Fruit fly (Drosophila melanogaster) whole organism, embryonic: ENCODE data around the gene mia.

ENCODE experiments used
- Adf1 ChIP-seq: fragments of 200-800 bp; sonication (Bioruptor generic); IDR thresholded peaks from 2 replicates; pipeline ENCODE4 v1.3.6; 2022; ENCODE audit warnings: missing biosample characterization, missing genetic modification characterization
- Asciz ChIP-seq: fragments of 200-800 bp; sonication (Bioruptor generic); optimal IDR thresholded peaks from 2 replicates; lab custom pipeline; 2017; ENCODE audit warnings: missing biosample characterization, mild to moderate bottlenecking, missing genetic modification characterization, missing genetic modification reagents
- CG12769 ChIP-seq: fragments of 200-800 bp; sonication (Bioruptor generic); optimal IDR thresholded peaks from 2 replicates; lab custom pipeline; 2019; ENCODE audit warnings: missing biosample characterization, mild to moderate bottlenecking, missing genetic modification characterization, moderate library complexity
- CG13775 ChIP-seq: fragments of 200-800 bp; sonication (Bioruptor generic); optimal IDR thresholded peaks from 3 replicates; lab custom pipeline; 2017; ENCODE audit warnings: missing biosample characterization, mild to moderate bottlenecking, missing genetic modification characterization
- CG14667 ChIP-seq: fragments of 200-800 bp; sonication (Bioruptor generic); IDR thresholded peaks from 2 replicates; pipeline ENCODE4 v1.3.6; 2022; ENCODE audit warnings: missing biosample characterization, missing genetic modification characterization
- CG14860 ChIP-seq: fragments of 200-800 bp; sonication (Bioruptor generic); IDR thresholded peaks from 3 replicates; pipeline ENCODE4 v1.3.6; 2022; ENCODE audit warnings: missing biosample characterization, missing genetic modification characterization; ENCODE audit not compliant: partially characterized antibody
- CG15011 ChIP-seq: fragments of 200-800 bp; sonication (Bioruptor generic); optimal IDR thresholded peaks from 3 replicates; lab custom pipeline; 2018; ENCODE audit warnings: missing biosample characterization, mild to moderate bottlenecking, missing genetic modification characterization
- CG15073 ChIP-seq: fragments of 200-800 bp; sonication (Bioruptor generic); optimal IDR thresholded peaks from 2 replicates; lab custom pipeline; 2016; ENCODE audit warnings: missing biosample characterization, missing genetic modification characterization
- CG15514 ChIP-seq: fragments of 200-800 bp; sonication (Bioruptor generic); optimal IDR thresholded peaks from 3 replicates; lab custom pipeline; 2017; ENCODE audit warnings: missing biosample characterization, missing genetic modification characterization, mild to moderate bottlenecking, moderate library complexity, missing genetic modification reagents
- CG17361 ChIP-seq: fragments of 200-800 bp; sonication (Bioruptor generic); IDR thresholded peaks from 3 replicates; pipeline ENCODE4 v1.3.6; 2022; ENCODE audit warnings: missing biosample characterization, missing genetic modification characterization
- CG2875 ChIP-seq: fragments of 200-800 bp; sonication (Bioruptor generic); optimal IDR thresholded peaks from 2 replicates; lab custom pipeline; 2017; ENCODE audit warnings: missing biosample characterization, mild to moderate bottlenecking, missing genetic modification characterization, missing genetic modification reagents
- CG34422 ChIP-seq: fragments of 200-800 bp; sonication (Bioruptor generic); IDR thresholded peaks from 3 replicates; pipeline ENCODE4 v1.3.6; 2022; ENCODE audit warnings: missing biosample characterization, missing genetic modification characterization
- CG4730 ChIP-seq: fragments of 200-800 bp; sonication (Bioruptor generic); IDR thresholded peaks from 2 replicates; pipeline ENCODE4 v1.3.6; 2022; ENCODE audit warnings: missing biosample characterization, missing genetic modification characterization
- CG7786 ChIP-seq: fragments of 200-800 bp; sonication (Bioruptor generic); optimal IDR thresholded peaks from 2 replicates; lab custom pipeline; 2016; ENCODE audit warnings: missing biosample characterization, missing genetic modification characterization
- CG8290 ChIP-seq, 3 experiments: fragments of 200-800 bp; sonication (Bioruptor generic); optimal IDR thresholded peaks; 2 replicates each; lab custom pipeline; 2016 to 2019; ENCODE audit warnings: missing biosample characterization in 3 of 3, missing genetic modification characterization in 3 of 3, mild to moderate bottlenecking in 2 of 3, moderate library complexity in 1 of 3
- CG8924 ChIP-seq: fragments of 200-800 bp; optimal IDR thresholded peaks from 3 replicates; lab custom pipeline; 2019; ENCODE audit warnings: missing biosample characterization, mild to moderate bottlenecking, missing genetic modification characterization, moderate library complexity
- Chrac-16 ChIP-seq: fragments of 200-800 bp; sonication (Bioruptor generic); optimal IDR thresholded peaks from 3 replicates; lab custom pipeline; 2016; ENCODE audit warnings: missing biosample characterization, missing genetic modification characterization
- D19B ChIP-seq: fragments of 200-800 bp; sonication (Bioruptor generic); optimal IDR thresholded peaks from 2 replicates; lab custom pipeline; 2017; ENCODE audit warnings: missing biosample characterization, mild to moderate bottlenecking, missing genetic modification characterization
- Dad ChIP-seq: fragments of 200-800 bp; sonication (Bioruptor generic); optimal IDR thresholded peaks from 3 replicates; lab custom pipeline; 2016; ENCODE audit warnings: missing biosample characterization, missing genetic modification characterization
- Deaf1 ChIP-seq: fragments of 200-800 bp; optimal IDR thresholded peaks from 3 replicates; lab custom pipeline; 2019; ENCODE audit warnings: missing biosample characterization, mild to moderate bottlenecking, missing genetic modification characterization, moderate library complexity
- Dip3 ChIP-seq: fragments of 200-800 bp; sonication (Bioruptor generic); optimal IDR thresholded peaks from 3 replicates; lab custom pipeline; 2016; ENCODE audit warnings: missing biosample characterization, missing genetic modification characterization
- Doc3 ChIP-seq: fragments of 200-800 bp; sonication (Bioruptor generic); IDR thresholded peaks from 3 replicates; pipeline ENCODE4 v1.3.6; 2022; ENCODE audit warnings: missing biosample characterization, missing genetic modification characterization; ENCODE audit not compliant: partially characterized antibody
- Dref ChIP-seq: fragments of 200-800 bp; sonication (Bioruptor generic); IDR thresholded peaks from 2 replicates; pipeline ENCODE4 v1.3.6; 2022; ENCODE audit warnings: missing biosample characterization, missing genetic modification characterization
- E2f2 ChIP-seq: fragments of 200-800 bp; sonication (Bioruptor generic); IDR thresholded peaks from 2 replicates; pipeline ENCODE4 v1.3.6; 2022; ENCODE audit warnings: missing biosample characterization, missing genetic modification characterization
- ERR ChIP-seq: fragments of 200-800 bp; sonication (Bioruptor generic); optimal IDR thresholded peaks from 2 replicates; lab custom pipeline; 2016; ENCODE audit warnings: missing biosample characterization, missing genetic modification characterization
- Fer1 ChIP-seq: fragments of 200-800 bp; sonication (Bioruptor generic); optimal IDR thresholded peaks from 2 replicates; lab custom pipeline; 2017; ENCODE audit warnings: missing biosample characterization, mild to moderate bottlenecking, missing genetic modification characterization
- HLHmδ ChIP-seq: fragments of 200-800 bp; sonication (Bioruptor generic); optimal IDR thresholded peaks from 2 replicates; lab custom pipeline; 2018; ENCODE audit warnings: missing biosample characterization, mild to moderate bottlenecking, missing genetic modification characterization, moderate library complexity
- Hey ChIP-seq: fragments of 200-800 bp; sonication (Bioruptor generic); optimal IDR thresholded peaks from 3 replicates; lab custom pipeline; 2018; ENCODE audit warnings: missing biosample characterization, mild to moderate bottlenecking, missing genetic modification characterization
- Med ChIP-seq: fragments of 200-800 bp; sonication (Bioruptor generic); peaks from one replicate; lab custom pipeline; 2016; ENCODE audit warnings: missing biosample characterization, missing genetic modification characterization, mild to moderate bottlenecking, inconsistent platforms, moderate library complexity
- Myb ChIP-seq: fragments of 200-800 bp; sonication (Bioruptor generic); optimal IDR thresholded peaks from 2 replicates; lab custom pipeline; 2016; ENCODE audit warnings: missing biosample characterization, missing genetic modification characterization
- Pdp1 ChIP-seq, 2 experiments: fragments of 200-800 bp; sonication (Bioruptor generic); optimal IDR thresholded peaks; 3 replicates each; lab custom pipeline; 2016; ENCODE audit warnings: missing biosample characterization in 2 of 2, missing genetic modification characterization in 2 of 2, mild to moderate bottlenecking in 1 of 2, moderate library complexity in 1 of 2
- Rfx ChIP-seq: fragments of 200-800 bp; sonication (Bioruptor generic); IDR thresholded peaks from 2 replicates; pipeline ENCODE4 v1.3.6; 2022; ENCODE audit warnings: missing biosample characterization, missing genetic modification characterization
- Six4 ChIP-seq: fragments of 200-800 bp; sonication (Bioruptor generic); optimal IDR thresholded peaks from 2 replicates; lab custom pipeline; 2016; ENCODE audit warnings: missing biosample characterization, missing genetic modification characterization
- ara ChIP-seq: fragments of 200-800 bp; sonication (Bioruptor generic); IDR thresholded peaks from 2 replicates; pipeline ENCODE4 v1.3.6; 2022; ENCODE audit warnings: missing biosample characterization, missing genetic modification characterization
- cad ChIP-seq: fragments of >200 bp; optimal IDR thresholded peaks from 2 replicates; lab custom pipeline; 2017; ENCODE audit warnings: missing biosample characterization, missing genetic modification characterization
- chinmo ChIP-seq: fragments of 200-800 bp; sonication (Bioruptor generic); IDR thresholded peaks from 4 replicates; pipeline ENCODE4 v1.3.6; 2022; ENCODE audit warnings: missing biosample characterization, missing genetic modification characterization; ENCODE audit not compliant: partially characterized antibody
- dimm ChIP-seq: fragments of 200-800 bp; sonication (Bioruptor generic); IDR thresholded peaks from 2 replicates; pipeline ENCODE4 v1.3.6; 2022; ENCODE audit warnings: missing biosample characterization, missing genetic modification characterization
- en ChIP-seq: fragments of 200-800 bp; sonication (Bioruptor generic); optimal IDR thresholded peaks from 2 replicates; lab custom pipeline; 2016; ENCODE audit warnings: missing biosample characterization, missing genetic modification characterization
- ewg ChIP-seq: fragments of 200-800 bp; sonication (Bioruptor generic); optimal IDR thresholded peaks from 3 replicates; lab custom pipeline; 2017; ENCODE audit warnings: mild to moderate bottlenecking, missing biosample characterization, missing genetic modification reagents, missing genetic modification characterization
- fu2 ChIP-seq: fragments of 200-800 bp; sonication (Bioruptor generic); optimal IDR thresholded peaks from 2 replicates; lab custom pipeline; 2016; ENCODE audit warnings: missing biosample characterization, missing genetic modification characterization
- ranshi ChIP-seq: fragments of 200-800 bp; sonication (Bioruptor generic); IDR thresholded peaks from 2 replicates; pipeline ENCODE4 v1.3.6; 2022; ENCODE audit warnings: missing biosample characterization, missing genetic modification characterization
- sc ChIP-seq, 3 experiments: fragments of >200 bp in 2 of 3; fragments of 200-800 bp in 1 of 3; sonication (Bioruptor generic) in 1 of 3; optimal IDR thresholded peaks; 2 replicates in 2 of 3; 3 replicates in 1 of 3; lab custom pipeline; 2017; ENCODE audit warnings: mild to moderate bottlenecking in 1 of 3, missing biosample characterization in 1 of 3, missing genetic modification characterization in 1 of 3, missing genetic modification reagents in 1 of 3
- scrt ChIP-seq: fragments of 200-800 bp; sonication (Bioruptor generic); optimal IDR thresholded peaks from 2 replicates; lab custom pipeline; 2018; ENCODE audit warnings: missing biosample characterization, mild to moderate bottlenecking, missing genetic modification characterization, moderate library complexity
- sens-2 ChIP-seq: fragments of 200-800 bp; sonication (Bioruptor generic); IDR thresholded peaks from 2 replicates; pipeline ENCODE4 v1.3.6; 2022; ENCODE audit warnings: missing biosample characterization, missing genetic modification characterization
- sqz ChIP-seq: fragments of 200-800 bp; sonication (Bioruptor generic); optimal IDR thresholded peaks from 3 replicates; lab custom pipeline; 2018; ENCODE audit warnings: missing biosample characterization, mild to moderate bottlenecking, missing genetic modification characterization
- sug ChIP-seq: fragments of 200-800 bp; optimal IDR thresholded peaks from 2 replicates; lab custom pipeline; 2019; ENCODE audit warnings: missing biosample characterization, mild to moderate bottlenecking, missing genetic modification characterization, moderate library complexity
- vnd ChIP-seq: fragments of 200-800 bp; sonication (Bioruptor generic); IDR thresholded peaks from 3 replicates; pipeline ENCODE4 v1.3.6; 2022; ENCODE audit warnings: missing biosample characterization, missing genetic modification characterization; ENCODE audit not compliant: partially characterized antibody
- zfh2 ChIP-seq: fragments of 200-800 bp; sonication (Bioruptor generic); optimal IDR thresholded peaks from 2 replicates; lab custom pipeline; 2016; ENCODE audit warnings: missing biosample characterization, missing genetic modification characterization

The mia gene

DNA sequence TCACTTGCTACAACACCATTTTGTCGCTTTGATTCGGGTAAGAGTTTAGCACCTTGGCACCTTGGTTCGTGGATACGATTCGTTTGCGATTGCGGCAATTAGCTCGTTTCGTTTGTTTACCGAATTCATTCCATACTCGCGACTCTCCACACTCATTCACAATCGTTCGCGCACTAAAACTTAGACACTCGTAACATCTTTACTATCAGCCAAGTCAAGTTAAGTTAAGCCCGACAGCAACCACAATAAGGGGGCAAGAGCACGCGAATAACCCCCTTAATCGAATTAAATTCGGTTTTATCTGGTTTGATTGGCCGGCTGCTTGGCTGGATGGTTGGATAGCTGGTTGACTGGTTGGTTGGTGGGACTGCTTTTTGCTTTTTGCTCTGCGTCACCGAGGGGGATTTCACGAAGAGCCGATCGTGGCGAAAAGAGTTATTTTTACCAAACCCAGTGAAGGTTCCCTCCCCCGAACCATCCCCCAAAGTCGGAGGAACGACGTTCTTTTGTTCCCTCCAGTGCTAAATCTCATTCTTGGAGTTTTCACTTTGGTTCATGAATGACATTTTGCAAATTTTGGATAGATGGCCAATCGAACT, 47.1 kb downstream of the mia start (continued):
- no peak for TF ChIP-seq dimm (GFP tag; lab: Robert Waterston, UW)
- TF ChIP-seq zfh2 (GFP tag; lab: Kevin White, UChicago), result no peak
- no peak for TF ChIP-seq sc (optimal IDR thresholded peaks at IDR 0.05; lab: Kevin White, UChicago)
- TF ChIP-seq sc (GFP tag; optimal IDR thresholded peaks at IDR 0.05; lab: Kevin White, UChicago), result no peak
- no peak for TF ChIP-seq CG14860 (GFP tag; lab: Robert Waterston, UW)
- TF ChIP-seq Deaf1 (tag; lab: Kevin White, UChicago), result peak; percentile 84
- TF ChIP-seq CG14667 (GFP tag; lab: Robert Waterston, UW), result no peak
- TF ChIP-seq Dip3 (GFP tag; lab: Kevin White, UChicago), result no peak
- TF ChIP-seq CG34422, result no peak
- TF ChIP-seq cad (GFP tag; lab: Kevin White, UChicago), result no peak
- TF ChIP-seq CG15011 (GFP tag; lab: Kevin White, UChicago), result no peak
- TF ChIP-seq ranshi (GFP tag; lab: Robert Waterston, UW), result no peak
- TF ChIP-seq sqz (GFP tag; lab: Kevin White, UChicago), result no peak
- no peak for TF ChIP-seq Six4 (GFP tag; lab: Kevin White, UChicago)
- TF ChIP-seq Doc3 (GFP tag; lab: Robert Waterston, UW), result 0 out of 3 replicates have a peak, but pooled peaks have one; percentile 16
- TF ChIP-seq Asciz (GFP tag; lab: Kevin White, UChicago), result no peak
- peak; percentile 62 for TF ChIP-seq sug (tag; lab: Kevin White, UChicago)
- TF ChIP-seq chinmo (GFP tag; lab: Robert Waterston, UW), result 0 out of 4 replicates have a peak, but pooled peaks have one; percentile 73
- TF ChIP-seq Rfx, result no peak; the same call in 1 of the 2 replicates

DNA sequence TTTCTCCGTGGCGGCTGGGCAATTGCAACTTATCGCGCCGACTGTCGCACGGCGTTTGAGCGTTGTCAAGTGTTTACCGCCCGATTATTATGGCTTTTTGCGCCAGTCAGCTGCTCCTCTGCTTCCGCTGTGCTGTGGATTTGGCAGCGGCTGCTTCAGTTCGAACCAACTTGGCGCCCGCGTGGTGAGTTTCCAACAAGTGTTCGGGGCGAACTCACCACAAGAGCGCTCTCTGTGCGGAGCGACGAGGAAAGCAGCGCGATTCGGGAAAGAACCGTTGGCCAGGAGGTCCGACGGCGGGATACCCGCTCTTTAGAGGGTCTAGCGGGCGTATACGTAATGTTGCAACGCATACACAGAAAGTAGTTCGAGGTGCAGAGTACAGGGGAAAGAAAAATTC, 48.3 kb downstream of the mia start, which contains the start of gene NKCC:
Gene NKCC (minus strand): TSS at position 57 of the 400 bp plus-strand sequence.
- no peak for TF ChIP-seq ara (GFP tag; lab: Robert Waterston, UW)
- no peak for TF ChIP-seq Dref (GFP tag; lab: Robert Waterston, UW)
- TF ChIP-seq Med (GFP tag; lab: Kevin White, UChicago), result peak; percentile 82
- TF ChIP-seq CG13775 (GFP tag; lab: Kevin White, UChicago), result no peak
- TF ChIP-seq CG4730, result no peak
- peak; percentile 22 for TF ChIP-seq sug (tag; lab: Kevin White, UChicago)
- TF ChIP-seq en (GFP tag; lab: Kevin White, UChicago), result no peak
- peak; percentile 1 for TF ChIP-seq Myb
- peak; percentile 31 for TF ChIP-seq scrt (GFP tag; lab: Kevin White, UChicago)
- TF ChIP-seq sens-2 (GFP tag; lab: Robert Waterston, UW), result 0 out of 2 replicates have a peak, but pooled peaks have one; percentile 4
- no peak for TF ChIP-seq fu2 (GFP tag; lab: Kevin White, UChicago)
- TF ChIP-seq Pdp1 (GFP tag; optimal IDR thresholded peaks at IDR 0.05; lab: Kevin White, UChicago), result peak in 1 of 2 experiments; percentile 3
- TF ChIP-seq Dad, result no peak
- TF ChIP-seq ranshi (GFP tag; lab: Robert Waterston, UW), result no peak
- TF ChIP-seq E2f2 (GFP tag; lab: Robert Waterston, UW), result peak; percentile 46; the same call in 1 of the 2 replicates
- TF ChIP-seq D19B, result peak; percentile 27
- no peak for TF ChIP-seq CG15073
- TF ChIP-seq CG8290 (GFP tag; optimal IDR thresholded peaks at IDR 0.05; lab: Kevin White, UChicago), result no peak
- TF ChIP-seq CG8290 (tag; optimal IDR thresholded peaks at IDR 0.05; lab: Kevin White, UChicago), result peak in 1 of 2 experiments; percentile 3
- 0 out of 3 replicates have a peak, but pooled peaks have one; percentile 15 for TF ChIP-seq vnd (GFP tag; lab: Robert Waterston, UW)
- no peak for TF ChIP-seq Hey (tag; lab: Kevin White, UChicago)
- no peak for TF ChIP-seq CG2875 (GFP tag; lab: Kevin White, UChicago)
- no peak for TF ChIP-seq CG8924 (tag; lab: Kevin White, UChicago)
- TF ChIP-seq Fer1 (GFP tag; lab: Kevin White, UChicago), result peak; percentile 18
- no peak for TF ChIP-seq Chrac-16
- no peak for TF ChIP-seq HLHmδ (GFP tag; lab: Kevin White, UChicago)
- peak; percentile 57 for TF ChIP-seq Adf1
- TF ChIP-seq ewg (GFP tag; lab: Kevin White, UChicago), result no peak
- TF ChIP-seq ERR (GFP tag; lab: Kevin White, UChicago), result no peak
- no peak for TF ChIP-seq CG17361 (GFP tag; lab: Robert Waterston, UW)
- TF ChIP-seq CG7786, result no peak
- peak; percentile 30 for TF ChIP-seq CG12769
- TF ChIP-seq CG15514 (GFP tag; lab: Kevin White, UChicago), result peak; percentile 25
